Worm (Caenorhabditis elegans) whole organism, late embryonic: Measurements from ENCODE around the gene clec-127.

Experiments
- ama-1 ChIP-seq: fragments of 150-350 bp; optimal IDR thresholded peaks from 2 replicates; lab custom pipeline; 2014
- ceh-9 ChIP-seq: sonication (generic microtip); optimal IDR thresholded peaks from 2 replicates; lab custom pipeline; 2016; ENCODE audit warnings: mild to moderate bottlenecking, missing genetic modification characterization, inconsistent platforms, missing compliant biosample characterization
- npax-4 ChIP-seq: sonication (generic microtip); optimal IDR thresholded peaks from 2 replicates; lab custom pipeline; 2016; ENCODE audit warnings: missing genetic modification characterization, missing compliant biosample characterization
- sox-4 ChIP-seq: sonication (generic microtip); optimal IDR thresholded peaks from 2 replicates; lab custom pipeline; 2017; ENCODE audit warnings: mild to moderate bottlenecking, missing genetic modification characterization, inconsistent platforms, missing compliant biosample characterization

DNA sequence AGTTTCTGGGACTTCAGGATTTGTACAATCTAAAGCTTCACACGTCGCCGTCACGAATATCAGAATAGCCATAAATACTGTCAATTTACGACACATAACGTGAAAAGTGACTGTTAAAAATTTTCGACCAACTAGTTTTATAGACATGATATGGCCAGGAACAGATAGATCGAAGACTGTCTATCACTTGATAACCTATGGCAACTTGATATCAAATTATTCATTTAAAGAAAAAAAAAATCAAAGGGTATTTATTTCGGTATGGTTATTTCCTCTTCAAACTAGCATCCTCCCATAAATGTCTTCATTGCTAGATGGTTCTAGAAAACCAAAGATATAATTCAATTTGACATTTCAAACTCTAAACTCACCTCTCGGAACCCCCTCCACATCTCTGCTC lies 6.6 kb downstream of the clec-127 start, which contains the start of gene W10G11.3:
- TF ChIP-seq npax-4 (tag; lab: Kevin White, UChicago): no peak
- TF ChIP-seq ama-1 (lab: Kevin White, UChicago): no peak
- TF ChIP-seq ceh-9 (tag; lab: Kevin White, UChicago): no peak
- TF ChIP-seq sox-4 (tag; lab: Kevin White, UChicago): no peak
